Worm (Caenorhabditis elegans): ENCODE data around the gene C04A11.2.

The C04A11.2 gene

ce11 chrX:13687111-13687512, 18.5 kb upstream of the C04A11.2 start (continued):
- no peak for TF ChIP-seq pag-3 (tag; optimal IDR thresholded peaks at IDR 0.05; ENCODE audit: borderline replicate concordance)

ce11 chrX:13685725-13686124, 17.1 kb upstream of the C04A11.2 start:
- TF ChIP-seq che-1 (tag; optimal IDR thresholded peaks at IDR 0.05) (no peak), sox-4 (tag; optimal IDR thresholded peaks at IDR 0.05) (no peak), hlh-8 (tag; optimal IDR thresholded peaks at IDR 0.05) (no peak), K09A11.1 (tag; optimal IDR thresholded peaks at IDR 0.05; ENCODE audit: insufficient read depth) (no peak), npax-4 (tag; optimal IDR thresholded peaks at IDR 0.05) (no peak), syd-9 (tag; optimal IDR thresholded peaks at IDR 0.05) (no peak), rnt-1 (tag; optimal IDR thresholded peaks at IDR 0.05) (no peak), ceh-22 (tag; optimal IDR thresholded peaks at IDR 0.05) (no peak), ttx-3 (tag; optimal IDR thresholded peaks at IDR 0.05) (no peak), C08G9.2 (tag; optimal IDR thresholded peaks at IDR 0.05) (no peak), odd-2 (tag; optimal IDR thresholded peaks at IDR 0.05) (no peak), nhr-232 (tag; optimal IDR thresholded peaks at IDR 0.05) (no peak), pax-1 (tag; optimal IDR thresholded peaks at IDR 0.05) (no peak)

ce11 chrX:13676892-13677291, 8.3 kb upstream of the C04A11.2 start, which contains the start of gene gck-4:
TSS of gene gck-4 (plus strand) at chrX:13677192.
- TF ChIP-seq ttx-3 (tag; optimal IDR thresholded peaks at IDR 0.05) (no peak), ceh-34 (tag; optimal IDR thresholded peaks at IDR 0.05) (no peak), ahr-1 (tag; optimal IDR thresholded peaks at IDR 0.05) (no peak), che-1 (tag; optimal IDR thresholded peaks at IDR 0.05) (no peak), ceh-45 (GFP tag; IDR thresholded peaks at IDR 0.05) (no peak), syd-9 (tag; optimal IDR thresholded peaks at IDR 0.05) (no peak)

DNA sequence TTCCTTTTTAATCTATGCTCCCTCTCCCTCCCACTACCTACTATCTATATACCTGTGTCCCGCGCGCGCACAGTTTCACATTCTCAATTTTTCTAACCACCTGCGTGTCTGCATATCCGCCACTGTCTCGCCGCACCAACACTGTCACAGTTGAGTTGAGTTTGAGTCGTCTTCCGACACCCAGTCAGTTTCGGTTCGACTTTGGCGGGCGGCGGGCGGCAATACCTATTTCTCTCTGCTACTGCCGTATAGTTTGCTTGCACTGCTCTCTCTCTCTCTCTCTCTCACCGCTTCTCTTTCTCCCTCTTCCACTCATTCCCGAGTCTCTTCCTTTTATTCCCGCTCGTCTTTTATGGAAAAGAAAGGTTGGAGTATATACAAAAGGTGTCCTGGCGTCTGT, 6.8 kb upstream of the C04A11.2 start:
- TF ChIP-seq nhr-232 (tag; optimal IDR thresholded peaks at IDR 0.05) (no peak), ceh-18 (tag; optimal IDR thresholded peaks at IDR 0.05) (peak; percentile 43), gmeb-2 (tag; optimal IDR thresholded peaks at IDR 0.05) (no peak), pax-1 (tag; optimal IDR thresholded peaks at IDR 0.05) (peak; percentile 71), ceh-19 (GFP tag; optimal IDR thresholded peaks at IDR 0.05) (no peak), pqm-1 (tag; optimal IDR thresholded peaks at IDR 0.05) (no peak), unc-3 (GFP tag; conservative IDR thresholded peaks at IDR 0.05) (no peak), unc-3 (tag; optimal IDR thresholded peaks at IDR 0.05) (no peak), tbx-2 (tag; optimal IDR thresholded peaks at IDR 0.05) (peak; percentile 42), zip-5 (tag; optimal IDR thresholded peaks at IDR 0.05) (no peak), fkh-6 (tag; optimal IDR thresholded peaks at IDR 0.05) (peak; percentile 38), T23F11.4 (GFP tag; optimal IDR thresholded peaks at IDR 0.05) (peak; percentile 46), ceh-22 (tag; optimal IDR thresholded peaks at IDR 0.05) (no peak), pha-4 (tag; optimal IDR thresholded peaks at IDR 0.05) (no peak), hlh-13 (GFP tag; optimal IDR thresholded peaks at IDR 0.05) (no peak), nhr-11 (tag; optimal IDR thresholded peaks at IDR 0.05) (no peak), ceh-45 (GFP tag; IDR thresholded peaks at IDR 0.05) (no peak), lim-6 (tag; optimal IDR thresholded peaks at IDR 0.05) (no peak), pat-9 (tag; optimal IDR thresholded peaks at IDR 0.05) (no peak), eyg-1 (tag; optimal IDR thresholded peaks at IDR 0.05) (no peak), rnt-1 (tag; optimal IDR thresholded peaks at IDR 0.05) (no peak), syd-9 (tag; optimal IDR thresholded peaks at IDR 0.05) (no peak), K02D7.2 (tag; optimal IDR thresholded peaks at IDR 0.05) (no peak), sdc-2 (tag; optimal IDR thresholded peaks at IDR 0.05) (peak; percentile 41), odd-2 (tag; optimal IDR thresholded peaks at IDR 0.05) (no peak), C38D4.7 (GFP tag; optimal IDR thresholded peaks at IDR 0.05) (no peak), ceh-14 (tag; optimal IDR thresholded peaks at IDR 0.05) (no peak), ets-4 (tag; optimal IDR thresholded peaks at IDR 0.05) (no peak), ceh-2 (tag; optimal IDR thresholded peaks at IDR 0.05) (peak; percentile 6), elt-2 (tag; optimal IDR thresholded peaks at IDR 0.05) (peak; percentile 24), ceh-6 (GFP tag; optimal IDR thresholded peaks at IDR 0.05) (no peak), hlh-8 (tag; optimal IDR thresholded peaks at IDR 0.05) (no peak), ceh-9 (tag; optimal IDR thresholded peaks at IDR 0.05) (no peak), unc-86 (tag; optimal IDR thresholded peaks at IDR 0.05) (no peak), ceh-30 (tag; optimal IDR thresholded peaks at IDR 0.05) (no peak), dmd-4 (tag; optimal IDR thresholded peaks at IDR 0.05; ENCODE audit: borderline replicate concordance) (no peak), ref-2 (tag; optimal IDR thresholded peaks at IDR 0.05) (peak; percentile 56), tbx-7 (tag; optimal IDR thresholded peaks at IDR 0.05) (no peak)
